Worm (Caenorhabditis elegans): ENCODE measurements around the gene srd-33.

Gene srd-33

ce11 chrV:4871992-4872391 is at the start of gene srd-33:
srd-33 (plus strand) TSS chrV:4872292.
- no peak for TF ChIP-seq blmp-1 (tag; optimal IDR thresholded peaks at IDR 0.05; ENCODE audit: insufficient read depth)
- TF ChIP-seq F13H6.1 (tag; optimal IDR thresholded peaks at IDR 0.05): no peak
- no peak for TF ChIP-seq alr-1 (tag; optimal IDR thresholded peaks at IDR 0.05)
- no peak for TF ChIP-seq unc-62 (GFP tag; optimal IDR thresholded peaks at IDR 0.05)
- TF ChIP-seq skn-1 (tag; optimal IDR thresholded peaks at IDR 0.05): no peak
- TF ChIP-seq nhr-237 (tag; optimal IDR thresholded peaks at IDR 0.05): no peak
- no peak for TF ChIP-seq nhr-23 (tag; optimal IDR thresholded peaks at IDR 0.05)
- TF ChIP-seq lin-13 (GFP tag; optimal IDR thresholded peaks at IDR 0.05): no peak
- TF ChIP-seq crh-2 (tag; optimal IDR thresholded peaks at IDR 0.05): no peak
- TF ChIP-seq Y55F3AM.14 (GFP tag; optimal IDR thresholded peaks at IDR 0.05): no peak
- TF ChIP-seq dmd-4 (tag; optimal IDR thresholded peaks at IDR 0.05): no peak
- TF ChIP-seq ztf-4 (tag; optimal IDR thresholded peaks at IDR 0.05): no peak
- no peak for TF ChIP-seq mdl-1 (tag; optimal IDR thresholded peaks at IDR 0.05)

ce11 chrV:4823323-4823682 is 48.8 kb upstream of the srd-33 start, which contains the start of gene adss-1:
adss-1 (minus strand) TSS chrV:4823423.
- TF ChIP-seq ama-1 (optimal IDR thresholded peaks at IDR 0.05) (no peak), nhr-11 (tag; optimal IDR thresholded peaks at IDR 0.05) (no peak), dmd-4 (tag; optimal IDR thresholded peaks at IDR 0.05) (no peak), nhr-77 (tag; optimal IDR thresholded peaks at IDR 0.05) (no peak), crh-2 (tag; optimal IDR thresholded peaks at IDR 0.05) (no peak)

- TF ChIP-seq unc-62 (GFP tag; optimal IDR thresholded peaks at IDR 0.05) (no peak), nhr-25 (tag; optimal IDR thresholded peaks at IDR 0.05) (peak; percentile 51), lsy-2 (tag; optimal IDR thresholded peaks at IDR 0.05) (peak in 1 of 2 experiments; percentile 30), lin-13 (GFP tag; optimal IDR thresholded peaks at IDR 0.05) (peak; percentile 64), crh-2 (tag; optimal IDR thresholded peaks at IDR 0.05) (peak; percentile 33), gmeb-1 (tag; optimal IDR thresholded peaks at IDR 0.05) (peak; percentile 29), nhr-23 (tag; optimal IDR thresholded peaks at IDR 0.05) (no peak), peb-1 (tag; optimal IDR thresholded peaks at IDR 0.05) (no peak), R02D3.7 (tag; optimal IDR thresholded peaks at IDR 0.05) (no peak), ztf-4 (tag; optimal IDR thresholded peaks at IDR 0.05) (peak; percentile 95), nhr-12 (tag; optimal IDR thresholded peaks at IDR 0.05) (no peak), ama-1 (optimal IDR thresholded peaks at IDR 0.05) (peak; percentile 54), nhr-129 (tag; optimal IDR thresholded peaks at IDR 0.05) (peak; percentile 56), C34F6.9 (tag; optimal IDR thresholded peaks at IDR 0.05) (peak; percentile 47), ceh-16 (tag; optimal IDR thresholded peaks at IDR 0.05) (no peak), unc-55 (GFP tag; optimal IDR thresholded peaks at IDR 0.05) (peak; percentile 25), ceh-82 (tag; optimal IDR thresholded peaks at IDR 0.05) (no peak), nhr-77 (tag; optimal IDR thresholded peaks at IDR 0.05) (no peak), sma-3 (GFP tag; optimal IDR thresholded peaks at IDR 0.05) (peak; percentile 7), sma-9 (GFP tag; optimal IDR thresholded peaks at IDR 0.05) (no peak), sma-9 (tag; optimal IDR thresholded peaks at IDR 0.05) (no peak), nhr-21 (tag; optimal IDR thresholded peaks at IDR 0.05) (no peak), unc-39 (tag; optimal IDR thresholded peaks at IDR 0.05) (no peak), Y55F3AM.14 (GFP tag; optimal IDR thresholded peaks at IDR 0.05) (peak; percentile 92)
Observed at ce11 chrV:4823683-4824391, 48.3 kb upstream of the srd-33 start.

- TF ChIP-seq fos-1 (tag; optimal IDR thresholded peaks at IDR 0.05) (peak; percentile 70), snpc-4 (tag; optimal IDR thresholded peaks at IDR 0.05) (peak; percentile 39), ceh-16 (tag; optimal IDR thresholded peaks at IDR 0.05) (peak; percentile 61), unc-55 (GFP tag; optimal IDR thresholded peaks at IDR 0.05) (peak; percentile 96), elt-1 (tag; optimal IDR thresholded peaks at IDR 0.05) (no peak), lin-11 (tag; optimal IDR thresholded peaks at IDR 0.05) (peak; percentile 89), ztf-11 (tag; optimal IDR thresholded peaks at IDR 0.05) (no peak), ztf-4 (tag; optimal IDR thresholded peaks at IDR 0.05) (peak; percentile 75), elt-3 (tag; optimal IDR thresholded peaks at IDR 0.05) (no peak), nhr-77 (tag; optimal IDR thresholded peaks at IDR 0.05) (no peak), unc-39 (tag; optimal IDR thresholded peaks at IDR 0.05) (no peak), nhr-129 (tag; optimal IDR thresholded peaks at IDR 0.05) (peak; percentile 78), crh-2 (tag; optimal IDR thresholded peaks at IDR 0.05) (peak; percentile 88), sma-9 (GFP tag; optimal IDR thresholded peaks at IDR 0.05) (peak; percentile 82), sma-9 (tag; optimal IDR thresholded peaks at IDR 0.05) (no peak), ceh-82 (tag; optimal IDR thresholded peaks at IDR 0.05) (peak; percentile 76), zag-1 (tag; optimal IDR thresholded peaks at IDR 0.05) (peak; percentile 49), egl-27 (tag; optimal IDR thresholded peaks at IDR 0.05) (no peak), blmp-1 (tag; optimal IDR thresholded peaks at IDR 0.05; ENCODE audit: insufficient read depth) (peak; percentile 36), nhr-11 (tag; optimal IDR thresholded peaks at IDR 0.05) (no peak), nhr-25 (tag; optimal IDR thresholded peaks at IDR 0.05) (peak; percentile 68), mab-5 (tag; optimal IDR thresholded peaks at IDR 0.05) (peak; percentile 39), mdl-1 (tag; optimal IDR thresholded peaks at IDR 0.05) (peak in 1 of 2 experiments; percentile 10), Y55F3AM.14 (GFP tag; optimal IDR thresholded peaks at IDR 0.05) (peak; percentile 59), F13H6.1 (tag; optimal IDR thresholded peaks at IDR 0.05) (peak; percentile 82), ama-1 (optimal IDR thresholded peaks at IDR 0.05) (peak; percentile 31), alr-1 (tag; optimal IDR thresholded peaks at IDR 0.05) (no peak), nhr-21 (tag; optimal IDR thresholded peaks at IDR 0.05) (peak; percentile 49), lsy-2 (tag; optimal IDR thresholded peaks at IDR 0.05) (peak; percentile 42 to 92), ztf-1 (GFP tag; conservative IDR thresholded peaks at IDR 0.05) (no peak), dmd-4 (tag; optimal IDR thresholded peaks at IDR 0.05) (no peak), C34F6.9 (tag; optimal IDR thresholded peaks at IDR 0.05) (peak; percentile 70)
Observed at ce11 chrV:4826710-4827380, 45.2 kb upstream of the srd-33 start, which contains the start of the genes hsp-6 and C37H5.5. hsp-6 (minus strand) TSS chrV:4826760. C37H5.5 (plus strand) TSS chrV:4827360.

Data from whole organism, L2 larva.